Worm (Caenorhabditis elegans) whole organism, L1 larva: ENCODE measurements around the gene F54E12.2.

Experiments used
- C04F5.9 ChIP-seq: sonication (generic microtip); optimal IDR thresholded peaks from 2 replicates; lab custom pipeline; 2016; ENCODE audit warnings: missing genetic modification characterization, missing compliant biosample characterization
- C16A3.4 ChIP-seq: fragments of 150-350 bp; optimal IDR thresholded peaks from 2 replicates; lab custom pipeline; 2014; ENCODE audit warnings: missing biosample characterization, missing genetic modification characterization
- C34B4.2 ChIP-seq: sonication (generic microtip); optimal IDR thresholded peaks from 2 replicates; lab custom pipeline; 2017; ENCODE audit warnings: mild to moderate bottlenecking, missing genetic modification characterization, missing compliant biosample characterization
- F16B12.6 ChIP-seq: fragments of 150-350 bp; optimal IDR thresholded peaks from 2 replicates; lab custom pipeline; 2014; ENCODE audit warnings: missing biosample characterization, missing genetic modification characterization
- Y116A8C.19 ChIP-seq: sonication (generic microtip); optimal IDR thresholded peaks from 2 replicates; lab custom pipeline; 2016; ENCODE audit warnings: missing compliant biosample characterization, missing genetic modification characterization, borderline replicate concordance
- aha-1 ChIP-seq: fragments of 150-350 bp; optimal IDR thresholded peaks from 2 replicates; lab custom pipeline; 2014; ENCODE audit warnings: missing biosample characterization, missing genetic modification characterization
- blmp-1 ChIP-seq: fragments of 150-350 bp; optimal IDR thresholded peaks from 2 replicates; lab custom pipeline; 2014; ENCODE audit warnings: missing biosample characterization, missing genetic modification characterization
- ceh-63 ChIP-seq: fragments of 200-800 bp; sonication (Bioruptor generic); optimal IDR thresholded peaks from 2 replicates; lab custom pipeline; 2018; ENCODE audit warnings: mild to moderate bottlenecking, missing genetic modification characterization, missing compliant biosample characterization
- ceh-88 ChIP-seq: fragments of 200-800 bp; sonication (Bioruptor generic); IDR thresholded peaks from 2 replicates; pipeline ENCODE4 v1.3.6; 2022; ENCODE audit warnings: missing genetic modification characterization, missing compliant biosample characterization
- ces-1 ChIP-seq: fragments of 150-350 bp; optimal IDR thresholded peaks from 2 replicates; lab custom pipeline; 2014; ENCODE audit warnings: missing biosample characterization, missing genetic modification reagents, missing genetic modification characterization
- dpl-1 ChIP-seq, 3 experiments: fragments of 150-350 bp in 2 of 3; sonication (generic microtip) in 1 of 3; optimal IDR thresholded peaks; 2 replicates each; lab custom pipeline; 2014 to 2017; ENCODE audit warnings: missing biosample characterization in 3 of 3, missing genetic modification characterization in 3 of 3, missing genetic modification reagents in 3 of 3
- dsc-1 ChIP-seq: sonication (generic microtip); optimal IDR thresholded peaks from 2 replicates; lab custom pipeline; 2016; ENCODE audit warnings: mild to moderate bottlenecking, missing genetic modification characterization, missing compliant biosample characterization
- efl-1 ChIP-seq, 4 experiments: fragments of 150-350 bp; optimal IDR thresholded peaks in 3 of 4; peaks in 1 of 4; 1 replicate in 1 of 4; 2 replicates in 3 of 4; lab custom pipeline; 2014; ENCODE audit warnings: missing biosample characterization in 2 of 4, missing genetic modification characterization in 2 of 4, missing genetic modification reagents in 2 of 4
- efl-3 ChIP-seq: fragments of 200-800 bp; sonication (Bioruptor generic); optimal IDR thresholded peaks from 2 replicates; lab custom pipeline; 2018; ENCODE audit warnings: mild to moderate bottlenecking, missing genetic modification characterization, missing compliant biosample characterization
- elt-3 ChIP-seq, 6 experiments: fragments of 150-350 bp in 1 of 6; sonication (generic microtip); optimal IDR thresholded peaks; 2 replicates each; lab custom pipeline; 2017 to 2018; ENCODE audit warnings: missing biosample characterization in 6 of 6, missing genetic modification characterization in 6 of 6, inconsistent platforms in 1 of 6
- ets-5 ChIP-seq: fragments of 200-800 bp; sonication (Bioruptor generic); IDR thresholded peaks from 2 replicates; pipeline ENCODE4 v1.3.6; 2022; ENCODE audit warnings: missing genetic modification characterization, missing compliant biosample characterization
- fkh-10 ChIP-seq: sonication (generic microtip); optimal IDR thresholded peaks from 2 replicates; lab custom pipeline; 2017; ENCODE audit warnings: missing biosample characterization, missing genetic modification reagents, missing genetic modification characterization
- fos-1 ChIP-seq: fragments of 150-350 bp; optimal IDR thresholded peaks from 2 replicates; lab custom pipeline; 2014; ENCODE audit warnings: missing biosample characterization, missing genetic modification characterization
- hlh-17 ChIP-seq: fragments of 200-800 bp; sonication (Bioruptor generic); optimal IDR thresholded peaks from 2 replicates; lab custom pipeline; 2018; ENCODE audit warnings: missing genetic modification characterization, mild to moderate bottlenecking, missing compliant biosample characterization, moderate library complexity, borderline replicate concordance
- hlh-4 ChIP-seq: sonication (generic microtip); optimal IDR thresholded peaks from 2 replicates; lab custom pipeline; 2016; ENCODE audit warnings: mild to moderate bottlenecking, missing genetic modification characterization, missing compliant biosample characterization
- irx-1 ChIP-seq: sonication (generic microtip); optimal IDR thresholded peaks from 2 replicates; lab custom pipeline; 2016; ENCODE audit warnings: missing genetic modification characterization, missing compliant biosample characterization
- isw-1 ChIP-seq: fragments of 200-800 bp; sonication (Bioruptor generic); IDR thresholded peaks from 2 replicates; pipeline ENCODE4 v1.3.6; 2022; ENCODE audit warnings: missing genetic modification characterization, missing compliant biosample characterization
- jun-1 ChIP-seq: fragments of 150-350 bp; optimal IDR thresholded peaks from 2 replicates; lab custom pipeline; 2014; ENCODE audit warnings: missing biosample characterization, missing genetic modification reagents, missing genetic modification characterization
- lin-13 ChIP-seq: fragments of 150-350 bp; optimal IDR thresholded peaks from 2 replicates; lab custom pipeline; 2014; ENCODE audit warnings: missing biosample characterization, missing genetic modification reagents, missing genetic modification characterization
- lin-14 ChIP-seq: fragments of 200-800 bp; sonication (Bioruptor generic); optimal IDR thresholded peaks from 2 replicates; lab custom pipeline; 2018; ENCODE audit warnings: mild to moderate bottlenecking, missing genetic modification characterization, moderate library complexity, missing compliant biosample characterization
- lin-35 ChIP-seq, 2 experiments: fragments of 150-350 bp; optimal IDR thresholded peaks; 2 replicates each; lab custom pipeline; 2014; ENCODE audit warnings: missing biosample characterization in 2 of 2, missing genetic modification characterization in 2 of 2, missing genetic modification reagents in 2 of 2
- lin-39 ChIP-seq: fragments of 150-350 bp; optimal IDR thresholded peaks from 2 replicates; lab custom pipeline; 2014; ENCODE audit warnings: missing biosample characterization, missing genetic modification reagents, missing genetic modification characterization
- mab-9 ChIP-seq: fragments of 200-800 bp; sonication (Bioruptor generic); IDR thresholded peaks from 2 replicates; pipeline ENCODE4 v1.3.6; 2022; ENCODE audit warnings: missing genetic modification reagents, missing genetic modification characterization, missing compliant biosample characterization
- mef-2 ChIP-seq: fragments of 150-350 bp; optimal IDR thresholded peaks from 2 replicates; lab custom pipeline; 2014; ENCODE audit warnings: missing biosample characterization, missing genetic modification characterization
- nhr-11 ChIP-seq: fragments of 150-350 bp; optimal IDR thresholded peaks from 2 replicates; lab custom pipeline; 2014; ENCODE audit warnings: missing biosample characterization, missing genetic modification characterization
- nhr-71 ChIP-seq: sonication (generic microtip); optimal IDR thresholded peaks from 2 replicates; lab custom pipeline; 2016; ENCODE audit warnings: mild to moderate bottlenecking, missing genetic modification characterization, moderate library complexity, missing compliant biosample characterization
- nhr-84 ChIP-seq: sonication (generic microtip); optimal IDR thresholded peaks from 2 replicates; lab custom pipeline; 2017; ENCODE audit warnings: missing biosample characterization, missing genetic modification characterization
- pqm-1 ChIP-seq: sonication (generic microtip); optimal IDR thresholded peaks from 3 replicates; lab custom pipeline; 2017; ENCODE audit warnings: missing biosample characterization, missing genetic modification characterization
- rnt-1 ChIP-seq: sonication (generic microtip); optimal IDR thresholded peaks from 2 replicates; lab custom pipeline; 2016; ENCODE audit warnings: mild to moderate bottlenecking, missing genetic modification characterization, moderate library complexity, missing compliant biosample characterization
- skn-1 ChIP-seq: fragments of 150-350 bp; optimal IDR thresholded peaks from 2 replicates; lab custom pipeline; 2014; ENCODE audit warnings: missing biosample characterization, missing genetic modification characterization
- snu-23 ChIP-seq: sonication (generic microtip); optimal IDR thresholded peaks from 2 replicates; lab custom pipeline; 2016; ENCODE audit warnings: missing genetic modification characterization, missing compliant biosample characterization
- sox-4 ChIP-seq: sonication (generic microtip); optimal IDR thresholded peaks from 2 replicates; lab custom pipeline; 2016; ENCODE audit warnings: missing genetic modification characterization, missing compliant biosample characterization
- sup-37 ChIP-seq: fragments of 200-800 bp; sonication (Bioruptor generic); optimal IDR thresholded peaks from 2 replicates; lab custom pipeline; 2018; ENCODE audit warnings: mild to moderate bottlenecking, missing genetic modification characterization, missing compliant biosample characterization
- swsn-7 ChIP-seq: sonication (generic microtip); optimal IDR thresholded peaks from 2 replicates; lab custom pipeline; 2016; ENCODE audit warnings: missing genetic modification characterization, missing compliant biosample characterization
- unc-130 ChIP-seq: fragments of 150-350 bp; optimal IDR thresholded peaks from 2 replicates; lab custom pipeline; 2017; ENCODE audit warnings: missing biosample characterization, missing genetic modification characterization, inconsistent platforms
- unc-30 ChIP-seq: sonication (generic microtip); optimal IDR thresholded peaks from 2 replicates; lab custom pipeline; 2017; ENCODE audit warnings: missing biosample characterization, missing genetic modification characterization
- unc-86 ChIP-seq: sonication (generic microtip); optimal IDR thresholded peaks from 2 replicates; lab custom pipeline; 2016; ENCODE audit warnings: missing genetic modification characterization, missing compliant biosample characterization
- vab-15 ChIP-seq: sonication (generic microtip); optimal IDR thresholded peaks from 2 replicates; lab custom pipeline; 2017; ENCODE audit warnings: missing genotype, mild to moderate bottlenecking, missing genetic modification characterization, missing compliant biosample characterization
- xbp-1 ChIP-seq: sonication (generic microtip); optimal IDR thresholded peaks from 2 replicates; lab custom pipeline; 2016; ENCODE audit warnings: missing genetic modification characterization, missing compliant biosample characterization
- ztf-4 ChIP-seq: fragments of 150-350 bp; optimal IDR thresholded peaks from 2 replicates; lab custom pipeline; 2014; ENCODE audit warnings: missing biosample characterization, missing genetic modification characterization

The F54E12.2 gene

ce11 chrIV:11372366-11372997, 35.5 kb upstream of the F54E12.2 start, which contains the start of gene cbd-1:
TSS of gene cbd-1 (plus strand) at chrIV:11372991.
- TF ChIP-seq snu-23 (GFP tag; lab: Kevin White, UChicago) (no peak), fos-1 (tag; lab: Kevin White, UChicago) (no peak), ceh-88 (GFP tag; lab: Robert Waterston, UW) (no peak), nhr-84 (no peak), C04F5.9 (tag; lab: Kevin White, UChicago) (no peak), aha-1 (no peak), sup-37 (no peak), ets-5 (GFP tag; lab: Robert Waterston, UW) (no peak)

ce11 chrIV:11371645-11372044, 34.7 kb upstream of the F54E12.2 start, which contains the start of gene sec-31:
TSS of gene sec-31 (minus strand) at chrIV:11371792.
- no peak for TF ChIP-seq hlh-17 (GFP tag; lab: Kevin White, UChicago)
- no peak for TF ChIP-seq lin-39 (tag; lab: Kevin White, UChicago)
- TF ChIP-seq isw-1 (GFP tag; lab: Robert Waterston, UW), result no peak
- peak; percentile 25 for TF ChIP-seq skn-1 (tag; lab: Kevin White, UChicago)
- peak; percentile 97 for TF ChIP-seq blmp-1 (tag; lab: Kevin White, UChicago)
- no peak for TF ChIP-seq unc-86 (tag; lab: Kevin White, UChicago)
- peak; percentile 21 for TF ChIP-seq C16A3.4 (tag; lab: Kevin White, UChicago)
- no peak for TF ChIP-seq ztf-4 (tag; lab: Kevin White, UChicago)
- TF ChIP-seq ceh-63, result no peak
- peak; percentile 28 to 74 (median 66) for TF ChIP-seq dpl-1 (GFP tag; optimal IDR thresholded peaks at IDR 0.05; lab: Kevin White, UChicago)
- TF ChIP-seq xbp-1 (tag; lab: Kevin White, UChicago), result peak; percentile 26
- TF ChIP-seq unc-130 (tag; lab: Kevin White, UChicago), result no peak
- TF ChIP-seq lin-35 (GFP tag; optimal IDR thresholded peaks at IDR 0.05; lab: Kevin White, UChicago), result peak; percentile 49 to 85
- peak; percentile 33 to 71 for TF ChIP-seq efl-1 (optimal IDR thresholded peaks at IDR 0.05; lab: Kevin White, UChicago)
- TF ChIP-seq efl-1 (GFP tag; optimal IDR thresholded peaks at IDR 0.05 in 1 of 2; lab: Kevin White, UChicago), result peak; percentile 74 to 98
- peak; percentile 28 for TF ChIP-seq rnt-1 (tag; lab: Kevin White, UChicago)
- no peak for TF ChIP-seq nhr-11 (tag; lab: Kevin White, UChicago)
- TF ChIP-seq lin-13 (GFP tag; lab: Kevin White, UChicago), result no peak
- TF ChIP-seq, all 84 proteins: peak for 8

- TF ChIP-seq dpl-1 (GFP tag; optimal IDR thresholded peaks at IDR 0.05; lab: Kevin White, UChicago) (no peak), jun-1 (tag; lab: Kevin White, UChicago) (no peak), elt-3 (tag; optimal IDR thresholded peaks at IDR 0.05; lab: Kevin White, UChicago) (no peak), Y116A8C.19 (no peak), fkh-10 (GFP tag; lab: Kevin White, UChicago) (no peak), irx-1 (tag; lab: Kevin White, UChicago) (no peak), lin-35 (GFP tag; optimal IDR thresholded peaks at IDR 0.05; lab: Kevin White, UChicago) (peak in 1 of 2 experiments; percentile 63), hlh-17 (GFP tag; lab: Kevin White, UChicago) (no peak), lin-13 (GFP tag; lab: Kevin White, UChicago) (no peak), nhr-71 (tag; lab: Kevin White, UChicago) (peak; percentile 17), sox-4 (tag; lab: Kevin White, UChicago) (no peak), mab-9 (no peak), lin-39 (tag; lab: Kevin White, UChicago) (no peak), unc-30 (tag; lab: Kevin White, UChicago) (no peak), ceh-63 (no peak), pqm-1 (tag; lab: Kevin White, UChicago) (no peak), vab-15 (tag; lab: Kevin White, UChicago) (no peak), efl-3 (GFP tag; lab: Kevin White, UChicago) (no peak), hlh-4 (tag; lab: Kevin White, UChicago) (no peak), mef-2 (tag; lab: Kevin White, UChicago) (no peak), C04F5.9 (tag; lab: Kevin White, UChicago) (no peak), swsn-7 (tag; lab: Kevin White, UChicago) (no peak), F16B12.6 (no peak), C34B4.2 (tag; lab: Kevin White, UChicago) (no peak), rnt-1 (tag; lab: Kevin White, UChicago) (no peak), snu-23 (GFP tag; lab: Kevin White, UChicago) (peak; percentile 8), skn-1 (tag; lab: Kevin White, UChicago) (no peak), dsc-1 (no peak), ces-1 (GFP tag; lab: Kevin White, UChicago) (no peak), lin-14 (GFP tag; lab: Kevin White, UChicago) (peak; percentile 38)
Observed at ce11 chrIV:11363806-11364562, 27.0 kb upstream of the F54E12.2 start.
